Fruit fly (Drosophila melanogaster) whole organism, embryonic: ENCODE data around the gene CG12784.
A peak's percentile ranks its signal among the peaks of the same experiment; 100 is the strongest.

Source experiments
- Adf1 ChIP-seq: fragments of 200-800 bp; sonication (Bioruptor generic); IDR thresholded peaks from 2 replicates; pipeline ENCODE4 v1.3.6; 2022; ENCODE audit warnings: missing biosample characterization, missing genetic modification characterization
- Bdp1 ChIP-seq: fragments of 200-800 bp; sonication (Bioruptor generic); optimal IDR thresholded peaks from 3 replicates; lab custom pipeline; 2016; ENCODE audit warnings: missing biosample characterization, missing genetic modification characterization
- BtbVII ChIP-seq: fragments of 200-800 bp; sonication (Bioruptor generic); optimal IDR thresholded peaks from 3 replicates; lab custom pipeline; 2017; ENCODE audit warnings: missing biosample characterization, mild to moderate bottlenecking, missing genetic modification characterization
- CG1024 ChIP-seq: fragments of 200-800 bp; sonication (Bioruptor generic); IDR thresholded peaks from 2 replicates; pipeline ENCODE4 v1.3.6; 2022; ENCODE audit warnings: missing biosample characterization, missing genetic modification characterization
- CG11398 ChIP-seq: fragments of 200-800 bp; sonication (Bioruptor generic); optimal IDR thresholded peaks from 2 replicates; lab custom pipeline; 2016; ENCODE audit warnings: missing biosample characterization, missing genetic modification characterization
- CG11723 ChIP-seq: fragments of 200-800 bp; sonication (Bioruptor generic); optimal IDR thresholded peaks from 2 replicates; lab custom pipeline; 2017; ENCODE audit warnings: missing biosample characterization, mild to moderate bottlenecking, missing genetic modification characterization
- CG12071 ChIP-seq: fragments of 200-800 bp; sonication (Bioruptor generic); optimal IDR thresholded peaks from 3 replicates; lab custom pipeline; 2018; ENCODE audit warnings: missing biosample characterization, mild to moderate bottlenecking, missing genetic modification characterization
- CG12744 ChIP-seq: fragments of 200-800 bp; sonication (Bioruptor generic); optimal IDR thresholded peaks from 2 replicates; lab custom pipeline; 2016; ENCODE audit warnings: missing biosample characterization, missing genetic modification characterization
- CG1832 ChIP-seq: fragments of 200-800 bp; sonication (Bioruptor generic); optimal IDR thresholded peaks from 2 replicates; lab custom pipeline; 2017; ENCODE audit warnings: missing biosample characterization, mild to moderate bottlenecking, missing genetic modification characterization, inconsistent platforms
- CG30020 ChIP-seq: fragments of 200-800 bp; optimal IDR thresholded peaks from 2 replicates; lab custom pipeline; 2019; ENCODE audit warnings: missing biosample characterization, mild to moderate bottlenecking, missing genetic modification characterization, moderate library complexity
- CG30403 ChIP-seq: fragments of 200-800 bp; sonication (Bioruptor generic); optimal IDR thresholded peaks from 3 replicates; lab custom pipeline; 2016; ENCODE audit warnings: missing biosample characterization, missing genetic modification characterization
- CG33557 ChIP-seq: fragments of 200-800 bp; sonication (Bioruptor generic); optimal IDR thresholded peaks from 2 replicates; lab custom pipeline; 2019; ENCODE audit warnings: missing biosample characterization, mild to moderate bottlenecking, missing genetic modification characterization, moderate library complexity
- CG34224 ChIP-seq: fragments of 200-800 bp; sonication (Bioruptor generic); IDR thresholded peaks from 3 replicates; pipeline ENCODE4 v1.3.6; 2022; ENCODE audit warnings: missing biosample characterization, missing genetic modification characterization; ENCODE audit not compliant: partially characterized antibody
- CG4730 ChIP-seq: fragments of 200-800 bp; sonication (Bioruptor generic); IDR thresholded peaks from 2 replicates; pipeline ENCODE4 v1.3.6; 2022; ENCODE audit warnings: missing biosample characterization, missing genetic modification characterization
- CG4854 ChIP-seq: fragments of 200-800 bp; sonication (Bioruptor generic); optimal IDR thresholded peaks from 2 replicates; lab custom pipeline; 2016; ENCODE audit warnings: missing biosample characterization, missing genetic modification characterization, inconsistent platforms
- CG7357 ChIP-seq: fragments of 200-800 bp; sonication (Bioruptor generic); IDR thresholded peaks from 3 replicates; pipeline ENCODE4 v1.3.6; 2022; ENCODE audit warnings: missing biosample characterization, missing genetic modification characterization
- CG8478 ChIP-seq: fragments of >200 bp; optimal IDR thresholded peaks from 2 replicates; lab custom pipeline; 2018
- CG9215 ChIP-seq: fragments of 200-800 bp; sonication (Bioruptor generic); IDR thresholded peaks from 2 replicates; pipeline ENCODE4 v1.3.6; 2022; ENCODE audit warnings: missing biosample characterization, missing genetic modification characterization
- CG9609 ChIP-seq: fragments of 200-800 bp; sonication (Bioruptor generic); optimal IDR thresholded peaks from 3 replicates; lab custom pipeline; 2016; ENCODE audit warnings: missing biosample characterization, missing genetic modification characterization
- CG9817 ChIP-seq: fragments of 200-800 bp; sonication (Bioruptor generic); optimal IDR thresholded peaks from 2 replicates; lab custom pipeline; 2018; ENCODE audit warnings: missing biosample characterization, mild to moderate bottlenecking, missing genetic modification characterization, moderate library complexity
- E2f1 ChIP-seq: fragments of 200-800 bp; sonication (Bioruptor generic); IDR thresholded peaks from 2 replicates; pipeline ENCODE4 v1.3.6; 2022; ENCODE audit warnings: missing biosample characterization, missing genetic modification characterization
- Kr ChIP-seq: fragments of 200-800 bp; sonication (Bioruptor generic); optimal IDR thresholded peaks from 2 replicates; lab custom pipeline; 2017; ENCODE audit warnings: missing biosample characterization, mild to moderate bottlenecking, missing genetic modification characterization
- Max ChIP-seq: fragments of 200-800 bp; sonication (Bioruptor generic); optimal IDR thresholded peaks from 2 replicates; lab custom pipeline; 2016; ENCODE audit warnings: missing biosample characterization, mild to moderate bottlenecking, missing genetic modification characterization
- Nf-YA ChIP-seq: fragments of 200-800 bp; sonication (Bioruptor generic); IDR thresholded peaks from 2 replicates; pipeline ENCODE4 v1.3.6; 2022; ENCODE audit warnings: missing biosample characterization, missing genetic modification characterization
- PHDP ChIP-seq: fragments of 200-800 bp; sonication (Bioruptor generic); optimal IDR thresholded peaks from 3 replicates; lab custom pipeline; 2018; ENCODE audit warnings: missing biosample characterization, mild to moderate bottlenecking, missing genetic modification characterization, moderate library complexity
- Poxn ChIP-seq: fragments of 200-800 bp; sonication (Bioruptor generic); IDR thresholded peaks from 2 replicates; pipeline ENCODE4 v1.3.6; 2022; ENCODE audit warnings: missing biosample characterization, missing genetic modification characterization
- Ptx1 ChIP-seq: fragments of 200-800 bp; sonication (Bioruptor generic); IDR thresholded peaks from 2 replicates; pipeline ENCODE4 v1.3.6; 2022; ENCODE audit warnings: missing biosample characterization, missing genetic modification characterization
- Sox100B ChIP-seq: fragments of 200-800 bp; sonication (Bioruptor generic); optimal IDR thresholded peaks from 3 replicates; lab custom pipeline; 2018; ENCODE audit warnings: missing biosample characterization, mild to moderate bottlenecking, missing genetic modification characterization
- al ChIP-seq: fragments of 200-800 bp; sonication (Bioruptor generic); IDR thresholded peaks from 2 replicates; pipeline ENCODE4 v1.3.6; 2022; ENCODE audit warnings: missing biosample characterization, missing genetic modification characterization
- amos ChIP-seq: fragments of 200-800 bp; sonication (Bioruptor generic); IDR thresholded peaks from 2 replicates; pipeline ENCODE4 v1.3.6; 2022; ENCODE audit warnings: missing biosample characterization, missing genetic modification characterization; ENCODE audit not compliant: partially characterized antibody
- aop ChIP-seq: fragments of 200-800 bp; sonication (Bioruptor generic); IDR thresholded peaks from 2 replicates; pipeline ENCODE4 v1.3.6; 2022; ENCODE audit warnings: missing biosample characterization, missing genetic modification characterization
- ara ChIP-seq: fragments of 200-800 bp; sonication (Bioruptor generic); IDR thresholded peaks from 2 replicates; pipeline ENCODE4 v1.3.6; 2022; ENCODE audit warnings: missing biosample characterization, missing genetic modification characterization
- crp ChIP-seq, 2 experiments: fragments of 200-800 bp; sonication (Bioruptor generic); optimal IDR thresholded peaks; 2 replicates in 1 of 2; 3 replicates in 1 of 2; lab custom pipeline; 2017; ENCODE audit warnings: missing biosample characterization in 2 of 2, missing genetic modification characterization in 2 of 2, mild to moderate bottlenecking in 1 of 2, moderate library complexity in 1 of 2
- disco-r ChIP-seq: fragments of 200-800 bp; sonication (Bioruptor generic); optimal IDR thresholded peaks from 2 replicates; lab custom pipeline; 2016; ENCODE audit warnings: missing biosample characterization, missing genetic modification characterization
- dm ChIP-seq: fragments of 200-800 bp; sonication (Bioruptor generic); optimal IDR thresholded peaks from 3 replicates; lab custom pipeline; 2016; ENCODE audit warnings: missing biosample characterization, missing genetic modification characterization
- h ChIP-seq: fragments of >200 bp; optimal IDR thresholded peaks from 2 replicates; lab custom pipeline; 2017
- insv ChIP-seq, 2 experiments: fragments of 200-800 bp; sonication (Bioruptor generic); optimal IDR thresholded peaks; 3 replicates each; lab custom pipeline; 2016 to 2018; ENCODE audit warnings: missing biosample characterization in 2 of 2, missing genetic modification characterization in 2 of 2
- lbe ChIP-seq: fragments of 200-800 bp; sonication (Bioruptor generic); optimal IDR thresholded peaks from 2 replicates; lab custom pipeline; 2016; ENCODE audit warnings: missing biosample characterization, mild to moderate bottlenecking, missing genetic modification characterization
- pan ChIP-seq, 4 experiments: fragments of >200 bp in 3 of 4; fragments of 200-800 bp in 1 of 4; sonication (Bioruptor generic) in 1 of 4; optimal IDR thresholded peaks in 3 of 4; IDR thresholded peaks in 1 of 4; 2 replicates each; pipeline versions ENCODE4 v1.3.6 to Lab custom; 2017 to 2022; ENCODE audit warnings: missing biosample characterization in 2 of 4, missing genetic modification characterization in 2 of 4, mixed read lengths in 1 of 4
- ro ChIP-seq: fragments of 200-800 bp; sonication (Bioruptor generic); IDR thresholded peaks from 2 replicates; pipeline ENCODE4 v1.3.6; 2022; ENCODE audit warnings: missing biosample characterization, missing genetic modification characterization
- run ChIP-seq: fragments of 200-800 bp; sonication (Bioruptor generic); optimal IDR thresholded peaks from 3 replicates; lab custom pipeline; 2018; ENCODE audit warnings: missing biosample characterization, mild to moderate bottlenecking, missing genetic modification characterization
- scrt ChIP-seq: fragments of 200-800 bp; sonication (Bioruptor generic); optimal IDR thresholded peaks from 2 replicates; lab custom pipeline; 2018; ENCODE audit warnings: missing biosample characterization, mild to moderate bottlenecking, missing genetic modification characterization, moderate library complexity
- sens-2 ChIP-seq: fragments of 200-800 bp; sonication (Bioruptor generic); IDR thresholded peaks from 2 replicates; pipeline ENCODE4 v1.3.6; 2022; ENCODE audit warnings: missing biosample characterization, missing genetic modification characterization
- sisA ChIP-seq: fragments of 200-800 bp; sonication (Bioruptor generic); IDR thresholded peaks from 2 replicates; pipeline ENCODE4 v1.3.6; 2022; ENCODE audit warnings: missing biosample characterization, missing genetic modification characterization
- slp2 ChIP-seq: fragments of 200-800 bp; sonication (Bioruptor generic); optimal IDR thresholded peaks from 2 replicates; lab custom pipeline; 2016; ENCODE audit warnings: missing biosample characterization, missing genetic modification characterization
- sqz ChIP-seq: fragments of 200-800 bp; sonication (Bioruptor generic); optimal IDR thresholded peaks from 3 replicates; lab custom pipeline; 2018; ENCODE audit warnings: missing biosample characterization, mild to moderate bottlenecking, missing genetic modification characterization
- trh ChIP-seq: fragments of 200-800 bp; sonication (Bioruptor generic); optimal IDR thresholded peaks from 2 replicates; lab custom pipeline; 2016; ENCODE audit warnings: missing biosample characterization, missing genetic modification characterization
- tx ChIP-seq: fragments of 200-800 bp; sonication (Bioruptor generic); optimal IDR thresholded peaks from 2 replicates; lab custom pipeline; 2016; ENCODE audit warnings: missing biosample characterization, missing genetic modification characterization
- unc-4 ChIP-seq: fragments of 200-800 bp; sonication (Bioruptor generic); IDR thresholded peaks from 2 replicates; pipeline ENCODE4 v1.3.6; 2022; ENCODE audit warnings: missing biosample characterization, missing genetic modification characterization; ENCODE audit not compliant: partially characterized antibody
- wdn ChIP-seq: fragments of 200-800 bp; sonication (Bioruptor generic); IDR thresholded peaks from 2 replicates; pipeline ENCODE4 v1.3.6; 2022; ENCODE audit warnings: missing biosample characterization, missing genetic modification characterization

The CG12784 gene

DNA sequence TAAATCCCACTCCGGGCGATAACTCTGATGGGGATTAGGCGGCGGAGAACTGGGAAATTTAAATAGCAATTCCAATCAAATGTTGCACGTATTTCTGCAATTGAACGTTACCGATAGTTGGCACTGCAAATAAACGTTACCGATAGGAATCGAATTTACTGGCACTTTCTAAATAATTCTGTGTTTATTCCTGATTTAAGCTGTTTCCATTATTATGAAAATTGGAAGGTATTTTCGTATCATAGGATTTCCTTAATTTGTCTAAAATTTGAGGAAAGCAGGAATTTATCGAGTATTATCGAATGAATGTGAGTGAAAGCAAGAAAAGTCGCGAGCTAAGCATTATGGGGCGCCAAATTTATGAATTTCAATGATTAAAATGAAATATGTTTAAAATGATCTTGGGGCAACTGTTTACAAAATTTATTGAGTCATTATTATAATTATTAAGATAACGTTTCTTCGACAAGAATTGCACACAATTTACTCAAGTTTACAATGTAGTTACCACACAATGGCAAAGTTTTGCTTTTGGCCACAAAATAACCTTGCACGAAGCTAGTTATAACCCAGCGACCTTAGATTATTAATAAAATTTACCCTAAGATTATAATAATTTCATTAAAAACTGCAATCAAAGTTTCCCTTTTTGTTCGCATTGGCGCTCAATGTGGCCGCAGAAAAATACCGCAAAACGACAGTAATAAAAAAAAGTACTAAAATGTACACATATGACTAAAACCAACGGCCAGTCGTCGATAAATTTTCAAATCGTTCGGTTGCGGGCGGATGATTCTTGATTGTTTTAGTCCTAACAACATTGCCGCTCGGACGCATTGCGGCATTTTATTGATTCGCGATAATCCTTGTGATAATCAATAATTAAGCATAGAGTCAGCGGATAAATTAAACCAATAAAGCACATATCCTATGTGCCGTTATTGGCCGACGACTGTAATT is 40.9 kb downstream of the CG12784 start, which contains the start of gene alpha-Man-IIb (continued):
- TF ChIP-seq CG11398, result no peak
- TF ChIP-seq tx (GFP tag; lab: Kevin White, UChicago), result no peak
- no peak for TF ChIP-seq CG8478
- no peak for TF ChIP-seq disco-r (GFP tag; lab: Kevin White, UChicago)
- no peak for TF ChIP-seq CG9215 (GFP tag; lab: Robert Waterston, UW)
- no peak for TF ChIP-seq CG7357 (GFP tag; lab: Robert Waterston, UW)
- TF ChIP-seq Max (GFP tag; lab: Kevin White, UChicago), result peak; percentile 40
- no peak for TF ChIP-seq run (tag; lab: Kevin White, UChicago)
- TF ChIP-seq CG12071 (GFP tag; lab: Kevin White, UChicago), result no peak
- TF ChIP-seq CG30020, result peak; percentile 25
- TF ChIP-seq scrt, result no peak
- no peak for TF ChIP-seq slp2 (GFP tag; lab: Kevin White, UChicago)
- no peak for TF ChIP-seq lbe
- peak; percentile 12 for TF ChIP-seq CG33557 (GFP tag; lab: Kevin White, UChicago)
- no peak for TF ChIP-seq Adf1 (GFP tag; lab: Robert Waterston, UW)
- peak; percentile 88 for TF ChIP-seq unc-4 (GFP tag; lab: Robert Waterston, UW)
- TF ChIP-seq CG30403 (GFP tag; lab: Kevin White, UChicago), result peak; percentile 18
- TF ChIP-seq Nf-YA (GFP tag; lab: Robert Waterston, UW), result 0 out of 2 replicates have a peak, but pooled peaks have one; percentile 6
- TF ChIP-seq E2f1 (GFP tag; lab: Robert Waterston, UW), result no peak
- no peak for TF ChIP-seq al (GFP tag; lab: Robert Waterston, UW)
- no peak for TF ChIP-seq PHDP
- TF ChIP-seq Kr (GFP tag; lab: Kevin White, UChicago), result no peak
- no peak for TF ChIP-seq BtbVII (GFP tag; lab: Kevin White, UChicago)
- TF ChIP-seq CG11723 (GFP tag; lab: Kevin White, UChicago), result no peak
- TF ChIP-seq ro, result no peak
- TF ChIP-seq trh, result no peak
- TF ChIP-seq CG1024 (GFP tag; lab: Robert Waterston, UW), result peak; percentile 48
- no peak for TF ChIP-seq pan (optimal IDR thresholded peaks at IDR 0.05; lab: Kevin White, UChicago)
- TF ChIP-seq pan (GFP tag; optimal IDR thresholded peaks at IDR 0.05 in 1 of 2, IDR thresholded peaks at IDR 0.05 in 1 of 2), result peak in 1 of 2 experiments; percentile 48
- TF ChIP-seq aop (GFP tag; lab: Robert Waterston, UW), result no peak
- peak; percentile 31; the same call in 1 of the 2 replicates for TF ChIP-seq Ptx1 (GFP tag; lab: Robert Waterston, UW)
- TF ChIP-seq insv (GFP tag; optimal IDR thresholded peaks at IDR 0.05; lab: Kevin White, UChicago), result peak in 1 of 2 experiments; percentile 5
- TF ChIP-seq Poxn, result no peak
- TF ChIP-seq dm, result no peak
- TF ChIP-seq CG4854 (GFP tag; lab: Kevin White, UChicago), result no peak
- TF ChIP-seq crp (GFP tag; optimal IDR thresholded peaks at IDR 0.05; lab: Kevin White, UChicago), result peak in 1 of 2 experiments; percentile 71
- TF ChIP-seq Bdp1 (GFP tag; lab: Kevin White, UChicago), result no peak
- no peak for TF ChIP-seq ara (GFP tag; lab: Robert Waterston, UW)
- TF ChIP-seq CG4730 (GFP tag; lab: Robert Waterston, UW), result no peak
- no peak for TF ChIP-seq wdn (GFP tag; lab: Robert Waterston, UW)
- no peak for TF ChIP-seq CG1832 (GFP tag; lab: Kevin White, UChicago)
- no peak for TF ChIP-seq CG9609 (GFP tag; lab: Kevin White, UChicago)
- TF ChIP-seq h (lab: Kevin White, UChicago), result no peak
- TF ChIP-seq CG12744 (GFP tag; lab: Kevin White, UChicago), result no peak
- peak; percentile 71 for TF ChIP-seq amos
- no peak for TF ChIP-seq sisA (GFP tag; lab: Robert Waterston, UW)
- TF ChIP-seq sens-2 (GFP tag; lab: Robert Waterston, UW), result no peak
- TF ChIP-seq Sox100B (GFP tag; lab: Kevin White, UChicago), result no peak
- TF ChIP-seq sqz (GFP tag; lab: Kevin White, UChicago), result peak; percentile 49
- TF ChIP-seq CG34224, result peak; percentile 92
- no peak for TF ChIP-seq CG9817
